Worm (Caenorhabditis elegans): ENCODE data around the gene srd-7.

DNA sequence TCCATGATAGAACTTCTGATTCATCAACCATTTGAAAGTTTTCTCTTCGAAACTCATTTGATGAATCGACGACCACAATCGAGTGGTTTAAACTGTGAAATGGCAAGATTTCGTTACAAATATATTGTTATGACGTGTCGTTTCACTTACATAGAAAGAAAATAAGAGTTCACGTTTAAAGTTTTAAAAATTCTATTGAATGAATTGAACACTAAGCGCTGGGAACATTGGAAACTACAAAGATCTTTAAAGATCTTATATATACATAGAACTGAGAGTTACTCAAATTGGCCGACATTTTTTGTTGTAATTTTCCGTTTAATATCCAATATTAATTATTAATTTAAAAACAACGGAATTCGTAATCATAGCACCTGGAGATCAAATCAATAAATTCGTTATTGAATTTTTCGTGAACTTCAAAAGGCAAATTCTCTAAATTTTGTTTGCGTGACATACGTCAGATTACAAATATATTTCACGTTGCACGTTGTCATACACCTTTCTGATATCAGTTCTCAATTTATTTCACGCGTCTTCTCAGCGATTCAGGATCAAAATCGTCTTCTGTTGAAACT, 28.9 kb downstream of the srd-7 start, which contains the start of the genes T25B9.4 and T25B9.6:
- no peak for TF ChIP-seq unc-62 (GFP tag; optimal IDR thresholded peaks at IDR 0.05)
- no peak for TF ChIP-seq nhr-11 (tag; optimal IDR thresholded peaks at IDR 0.05)
- TF ChIP-seq mab-5 (tag; optimal IDR thresholded peaks at IDR 0.05): no peak
- TF ChIP-seq sma-9 (GFP tag; optimal IDR thresholded peaks at IDR 0.05): no peak
- no peak for TF ChIP-seq sma-9 (tag; optimal IDR thresholded peaks at IDR 0.05)
- TF ChIP-seq gmeb-1 (tag; optimal IDR thresholded peaks at IDR 0.05): no peak
- no peak for TF ChIP-seq skn-1 (tag; optimal IDR thresholded peaks at IDR 0.05)
- no peak for TF ChIP-seq lin-13 (GFP tag; optimal IDR thresholded peaks at IDR 0.05)
- TF ChIP-seq sem-4 (tag; optimal IDR thresholded peaks at IDR 0.05): no peak
- no peak for TF ChIP-seq ama-1 (optimal IDR thresholded peaks at IDR 0.05)
- TF ChIP-seq nhr-10 (tag; optimal IDR thresholded peaks at IDR 0.05): no peak

Measured in whole organism, L2 larva.